Worm (Caenorhabditis elegans): Measurements from ENCODE around the gene B0035.13.

- no peak for TF ChIP-seq nhr-237 (tag; optimal IDR thresholded peaks at IDR 0.05)
- TF ChIP-seq nhr-25 (tag; optimal IDR thresholded peaks at IDR 0.05; ENCODE audit: borderline replicate concordance, insufficient read depth): no peak
- no peak for TF ChIP-seq skn-1 (tag; optimal IDR thresholded peaks at IDR 0.05)
- no peak for TF ChIP-seq lin-15B (tag; optimal IDR thresholded peaks at IDR 0.05)
- no peak for TF ChIP-seq nhr-76 (tag; optimal IDR thresholded peaks at IDR 0.05)
- TF ChIP-seq lin-13 (GFP tag; optimal IDR thresholded peaks at IDR 0.05): no peak
- TF ChIP-seq dmd-8 (GFP tag; IDR thresholded peaks at IDR 0.05): no peak
- no peak for TF ChIP-seq mep-1 (tag; optimal IDR thresholded peaks at IDR 0.05)
- no peak for TF ChIP-seq egl-27 (tag; optimal IDR thresholded peaks at IDR 0.05)
These were observed 29.7 kb upstream of the B0035.13 start for ce11 chrIV:11336180-11336579.

Measured in whole organism, L4 larva.